Fruit fly (Drosophila melanogaster): ENCODE results near the gene CG7968.

Gene CG7968

DNA sequence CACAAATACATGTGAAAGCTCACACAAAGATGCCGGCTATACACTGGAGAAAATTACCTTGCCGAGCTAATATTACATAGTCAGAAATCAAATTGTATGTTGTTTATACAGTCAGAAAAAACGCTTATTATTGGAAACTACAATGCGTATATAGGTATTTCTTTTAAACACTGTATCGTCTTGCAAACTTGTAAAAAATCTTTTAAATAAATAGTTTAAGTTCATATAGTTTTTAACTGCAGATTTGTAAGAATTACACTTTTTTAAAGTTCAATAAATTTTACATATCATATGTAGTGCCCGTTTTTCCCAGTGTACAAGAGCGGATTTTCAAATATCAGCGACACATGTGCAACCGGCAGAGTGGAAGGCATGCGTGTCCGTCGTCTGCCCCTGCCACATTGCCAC is 9.5 kb upstream of the CG7968 start (continued):
- TF ChIP-seq nerfin-1 (tag; optimal IDR thresholded peaks at IDR 0.05): peak; percentile 66
- TF ChIP-seq H2.0 (GFP tag; IDR thresholded peaks at IDR 0.05): peak; percentile 74
- TF ChIP-seq Dbx (GFP tag; IDR thresholded peaks at IDR 0.05): peak; percentile 73
- no peak for TF ChIP-seq bowl (GFP tag; IDR thresholded peaks at IDR 0.05)
- peak; percentile 27 for TF ChIP-seq CG4617 (GFP tag; optimal IDR thresholded peaks at IDR 0.05; ENCODE audit: borderline replicate concordance)
- TF ChIP-seq grau (tag; optimal IDR thresholded peaks at IDR 0.05): peak; percentile 86
- 0 out of 2 replicates have a peak, but pooled peaks have one; percentile 36 for TF ChIP-seq rib (GFP tag; IDR thresholded peaks at IDR 0.05)
- TF ChIP-seq CG3847 (GFP tag; IDR thresholded peaks at IDR 0.05): peak; percentile 70
- TF ChIP-seq CG10431 (GFP tag; optimal IDR thresholded peaks at IDR 0.05): peak; percentile 28
- TF ChIP-seq Hr39 (optimal IDR thresholded peaks at IDR 0.05): no peak
- TF ChIP-seq CG12236 (GFP tag; optimal IDR thresholded peaks at IDR 0.05): peak; percentile 37
- 0 out of 3 replicates have a peak, but pooled peaks have one; percentile 37 for TF ChIP-seq zfh1 (GFP tag; IDR thresholded peaks at IDR 0.05)
- TF ChIP-seq bigmax (GFP tag; optimal IDR thresholded peaks at IDR 0.05): no peak
- peak; percentile 53 for TF ChIP-seq her (GFP tag; optimal IDR thresholded peaks at IDR 0.05)
- no peak for TF ChIP-seq CG13287 (GFP tag; IDR thresholded peaks at IDR 0.05; ENCODE audit: partially characterized antibody)
- peak; percentile 86 for TF ChIP-seq CG18262 (tag; optimal IDR thresholded peaks at IDR 0.05)
- no peak for TF ChIP-seq kni (GFP tag; optimal IDR thresholded peaks at IDR 0.05)
- TF ChIP-seq wek (GFP tag; optimal IDR thresholded peaks at IDR 0.05): peak; percentile 32
- no peak for TF ChIP-seq hth (optimal IDR thresholded peaks at IDR 0.05)
- TF ChIP-seq CG1529 (GFP tag; optimal IDR thresholded peaks at IDR 0.05): peak; percentile 67
- TF ChIP-seq crp (GFP tag; optimal IDR thresholded peaks at IDR 0.05): peak in 1 of 2 experiments; percentile 17
- TF ChIP-seq Hr78 (GFP tag; optimal IDR thresholded peaks at IDR 0.05): peak in 1 of 2 experiments; percentile 72
- peak; percentile 18 for TF ChIP-seq pb (GFP tag; optimal IDR thresholded peaks at IDR 0.05)
- peak; percentile 52 for TF ChIP-seq zfh2 (GFP tag; optimal IDR thresholded peaks at IDR 0.05)
- no peak for TF ChIP-seq ham (GFP tag; IDR thresholded peaks at IDR 0.05)
- TF ChIP-seq CG9727 (GFP tag; optimal IDR thresholded peaks at IDR 0.05): peak; percentile 88
- TF ChIP-seq org-1 (GFP tag; optimal IDR thresholded peaks at IDR 0.05): peak; percentile 86
- no peak for TF ChIP-seq mld (GFP tag; IDR thresholded peaks at IDR 0.05; ENCODE audit: partially characterized antibody)
- peak; percentile 79 to 93 for TF ChIP-seq bsh (GFP tag; optimal IDR thresholded peaks at IDR 0.05)
- TF ChIP-seq ab (GFP tag; optimal IDR thresholded peaks at IDR 0.05): peak; percentile 39

DNA sequence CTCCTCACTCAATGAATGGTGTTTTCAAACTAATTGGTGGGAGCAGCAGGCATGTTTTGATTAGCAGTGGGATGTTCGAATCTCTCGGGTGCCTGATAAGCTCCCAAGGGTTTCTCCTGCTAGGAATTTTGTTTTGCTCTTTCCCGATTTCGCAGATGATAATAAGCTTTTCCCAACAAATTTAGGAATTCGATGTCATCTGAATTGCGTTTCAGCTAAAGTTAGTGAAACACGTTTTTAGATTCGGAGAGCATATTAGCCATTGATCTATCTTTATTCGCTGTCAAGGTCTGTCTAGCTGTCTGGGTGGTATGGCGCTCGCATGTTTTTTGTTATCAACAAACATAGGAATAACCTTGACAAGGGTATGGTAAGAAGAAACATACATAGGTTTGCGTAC is 7.7 kb upstream of the CG7968 start, which contains the start of gene CG33307:
CG33307 (minus strand) TSS at position 13 of the 400 bp plus-strand sequence.
- TF ChIP-seq psq (GFP tag; optimal IDR thresholded peaks at IDR 0.05) (no peak), CG1233 (GFP tag; optimal IDR thresholded peaks at IDR 0.05) (no peak), sr (GFP tag; IDR thresholded peaks at IDR 0.05) (no peak), sug (tag; optimal IDR thresholded peaks at IDR 0.05) (peak; percentile 73), cwo (GFP tag; optimal IDR thresholded peaks at IDR 0.05) (peak; percentile 67), E2f2 (GFP tag; IDR thresholded peaks at IDR 0.05) (no peak), CG12219 (GFP tag; optimal IDR thresholded peaks at IDR 0.05) (no peak), CG12769 (tag; optimal IDR thresholded peaks at IDR 0.05) (peak; percentile 21), Atf6 (GFP tag; IDR thresholded peaks at IDR 0.05) (0 out of 2 replicates have a peak, but pooled peaks have one; percentile 12), Med (GFP tag) (no peak), CG12659 (GFP tag; optimal IDR thresholded peaks at IDR 0.05) (no peak), CG34376 (GFP tag; optimal IDR thresholded peaks at IDR 0.05) (peak; percentile 73), mirr (GFP tag; optimal IDR thresholded peaks at IDR 0.05) (peak; percentile 2), CG10431 (GFP tag; optimal IDR thresholded peaks at IDR 0.05) (no peak), nerfin-1 (tag; optimal IDR thresholded peaks at IDR 0.05) (no peak), Hr39 (optimal IDR thresholded peaks at IDR 0.05) (no peak), ro (GFP tag; IDR thresholded peaks at IDR 0.05) (no peak), aop (GFP tag; IDR thresholded peaks at IDR 0.05) (no peak), mam (GFP tag; optimal IDR thresholded peaks at IDR 0.05) (no peak)
